ENCODE assay signal across 4 worm cellular contexts in genomic region chrII:7827883-7828282, ce11.
TF ChIP-seq lines count a peak whose summit lies in the region.

No protein-coding gene starts in this region.

TF ChIP-seq in whole organism, L1 larva, 84 proteins besides CTCF, POLR2A, EP300 and RAD21:
- TF ChIP-seq dsc-1 (tag; optimal IDR thresholded peaks at IDR 0.05; lab: Kevin White, UChicago) (peak; percentile 83), pax-3 (tag; optimal IDR thresholded peaks at IDR 0.05; lab: Kevin White, UChicago) (peak; percentile 41), unc-86 (tag; optimal IDR thresholded peaks at IDR 0.05; lab: Kevin White, UChicago) (no peak)

TF ChIP-seq in whole organism, L4 larva, 104 proteins besides CTCF, POLR2A, EP300 and RAD21:
- TF ChIP-seq F44E2.7 (GFP tag; IDR thresholded peaks at IDR 0.05; lab: Robert Waterston, UW) = no peak
- TF ChIP-seq ceh-20 (GFP tag; IDR thresholded peaks at IDR 0.05; lab: Robert Waterston, UW) = no peak
- no peak for TF ChIP-seq mdl-1 (tag; optimal IDR thresholded peaks at IDR 0.05; lab: Kevin White, UChicago)
- TF ChIP-seq aha-1 (tag; lab: Kevin White, UChicago) = peak; percentile 66
- no peak for TF ChIP-seq nhr-77 (tag; optimal IDR thresholded peaks at IDR 0.05; lab: Kevin White, UChicago)
- TF ChIP-seq daf-12 (tag; optimal IDR thresholded peaks at IDR 0.05; lab: Kevin White, UChicago) = no peak
- TF ChIP-seq unc-62 (GFP tag; optimal IDR thresholded peaks at IDR 0.05 in 1 of 2; lab: Kevin White, UChicago) = peak in 1 of 2 experiments; percentile 89
- TF ChIP-seq unc-62 (tag; optimal IDR thresholded peaks at IDR 0.05; lab: Kevin White, UChicago) = no peak

TF ChIP-seq in whole organism, late embryonic, 69 proteins besides CTCF, POLR2A, EP300 and RAD21:
- no peak for TF ChIP-seq pat-9 (tag; optimal IDR thresholded peaks at IDR 0.05; lab: Kevin White, UChicago)
- peak; percentile 93 for TF ChIP-seq elt-2 (tag; optimal IDR thresholded peaks at IDR 0.05; lab: Kevin White, UChicago)

TF ChIP-seq in whole organism, mixed stage, embryonic, 35 proteins besides CTCF, POLR2A, EP300 and RAD21:
- peak; percentile 87 for TF ChIP-seq zip-8 (tag; optimal IDR thresholded peaks at IDR 0.05; lab: Kevin White, UChicago)
- TF ChIP-seq unc-120 (tag; optimal IDR thresholded peaks at IDR 0.05; lab: Kevin White, UChicago; ENCODE audit: poor library complexity, severe bottlenecking) = no peak
- TF ChIP-seq tbx-8 (GFP tag; optimal IDR thresholded peaks at IDR 0.05; lab: Kevin White, UChicago) = no peak
- no peak for TF ChIP-seq lin-32 (GFP tag; optimal IDR thresholded peaks at IDR 0.05; lab: Kevin White, UChicago)
- no peak for TF ChIP-seq nhr-2 (tag; optimal IDR thresholded peaks at IDR 0.05; lab: Kevin White, UChicago)
- no peak for TF ChIP-seq ceh-83 (GFP tag; optimal IDR thresholded peaks at IDR 0.05; lab: Kevin White, UChicago)

Comparison
In these comparisons a context has a peak if more than half of its experiments do, and no peak if none do; other contexts are left out.
1. Of the 29 proteins assayed by ChIP-seq in both whole organism, L4 larva and whole organism, L1 larva: peak only in whole organism, L4 larva: aha-1; only in whole organism, L1 larva: none; in both: none; in neither: 27; mixed calls (peak in some experiments, not most) for 1.